Worm (Caenorhabditis elegans) whole organism, young adult: ENCODE results near the gene W01A11.1.

Experiments
- C17E4.6 ChIP-seq: fragments of 200-800 bp; sonication (Bioruptor generic); IDR thresholded peaks from 2 replicates; pipeline ENCODE4 v1.3.6; 2022; ENCODE audit warnings: missing genetic modification reagents, missing genetic modification characterization, missing compliant biosample characterization
- D2030.7 ChIP-seq: fragments of 200-800 bp; sonication (Bioruptor generic); IDR thresholded peaks from 2 replicates; pipeline ENCODE4 v1.3.6; 2022; ENCODE audit warnings: missing genetic modification reagents, missing genetic modification characterization, missing compliant biosample characterization
- F22D6.2 ChIP-seq: sonication (generic microtip); optimal IDR thresholded peaks from 2 replicates; lab custom pipeline; 2016; ENCODE audit warnings: mild to moderate bottlenecking, missing genetic modification characterization, missing compliant biosample characterization
- F33H1.4 ChIP-seq: fragments of 200-800 bp; sonication (Bioruptor generic); IDR thresholded peaks from 2 replicates; pipeline ENCODE4 v1.3.6; 2022; ENCODE audit warnings: missing genetic modification reagents, missing genetic modification characterization, missing compliant biosample characterization
- F37B4.10 ChIP-seq: fragments of 200-800 bp; sonication (Bioruptor generic); IDR thresholded peaks from 2 replicates; pipeline ENCODE4 v1.3.6; 2022; ENCODE audit warnings: missing genetic modification characterization, missing compliant biosample characterization
- F57A8.1 ChIP-seq: fragments of 200-800 bp; sonication (Bioruptor generic); optimal IDR thresholded peaks from 2 replicates; lab custom pipeline; 2018; ENCODE audit warnings: mild to moderate bottlenecking, missing genetic modification characterization, moderate library complexity, missing compliant biosample characterization
- F57C9.4 ChIP-seq: sonication (generic microtip); optimal IDR thresholded peaks from 2 replicates; lab custom pipeline; 2017; ENCODE audit warnings: mild to moderate bottlenecking, missing genetic modification characterization, missing compliant biosample characterization
- K11D2.4 ChIP-seq: fragments of 200-800 bp; sonication (Bioruptor generic); IDR thresholded peaks from 2 replicates; pipeline ENCODE4 v1.3.6; 2022; ENCODE audit warnings: missing genetic modification reagents, missing genetic modification characterization, missing compliant biosample characterization
- T07F8.4 ChIP-seq: sonication (generic microtip); optimal IDR thresholded peaks from 2 replicates; lab custom pipeline; 2016; ENCODE audit warnings: mild to moderate bottlenecking, missing genetic modification characterization, moderate library complexity, missing compliant biosample characterization
- T26A5.8 ChIP-seq: sonication (generic microtip); optimal IDR thresholded peaks from 2 replicates; lab custom pipeline; 2016; ENCODE audit warnings: missing genetic modification characterization, missing compliant biosample characterization
- Y53G8AR.9 ChIP-seq: fragments of 200-800 bp; sonication (Bioruptor generic); conservative IDR thresholded peaks from 2 replicates; pipeline ENCODE4 v1.3.6; 2022; ENCODE audit warnings: missing genetic modification reagents, missing genetic modification characterization, missing compliant biosample characterization
- Y67H2A.10 ChIP-seq: fragments of 200-800 bp; sonication (Bioruptor generic); conservative IDR thresholded peaks from 2 replicates; pipeline ENCODE4 v1.3.6; 2022; ENCODE audit warnings: missing genetic modification reagents, missing genetic modification characterization, missing compliant biosample characterization
- Y79H2A.3 ChIP-seq: fragments of 200-800 bp; sonication (Bioruptor generic); conservative IDR thresholded peaks from 2 replicates; pipeline ENCODE4 v1.3.6; 2022; ENCODE audit warnings: missing genetic modification reagents, missing genetic modification characterization, missing compliant biosample characterization
- ama-1 ChIP-seq, 3 experiments: fragments of 150-350 bp in 1 of 3; sonication (generic microtip) in 2 of 3; optimal IDR thresholded peaks; 2 replicates each; lab custom pipeline; 2014 to 2018; ENCODE audit warnings: missing biosample characterization in 2 of 3, missing genetic modification characterization in 2 of 3, missing genetic modification reagents in 2 of 3
- attf-3 ChIP-seq: fragments of 200-800 bp; sonication (Bioruptor generic); conservative IDR thresholded peaks from 2 replicates; pipeline ENCODE4 v1.3.6; 2022; ENCODE audit warnings: missing genetic modification reagents, missing genetic modification characterization, missing compliant biosample characterization
- bed-2 ChIP-seq: fragments of 200-800 bp; sonication (Bioruptor generic); IDR thresholded peaks from 2 replicates; pipeline ENCODE4 v1.3.6; 2022; ENCODE audit warnings: missing genetic modification reagents, missing genetic modification characterization, missing compliant biosample characterization
- ccch-3 ChIP-seq: fragments of 200-800 bp; sonication (Bioruptor generic); optimal IDR thresholded peaks from 2 replicates; lab custom pipeline; 2018; ENCODE audit warnings: mild to moderate bottlenecking, missing genetic modification characterization, missing compliant biosample characterization
- ceh-40 ChIP-seq: fragments of 200-800 bp; sonication (Bioruptor generic); IDR thresholded peaks from 2 replicates; pipeline ENCODE4 v1.3.6; 2022; ENCODE audit warnings: missing genetic modification characterization, missing compliant biosample characterization
- ceh-91 ChIP-seq: fragments of 200-800 bp; sonication (Bioruptor generic); IDR thresholded peaks from 2 replicates; pipeline ENCODE4 v1.3.6; 2022; ENCODE audit warnings: missing genetic modification reagents, missing genetic modification characterization, missing compliant biosample characterization
- dox-1 ChIP-seq: fragments of 200-800 bp; sonication (Bioruptor generic); IDR thresholded peaks from 2 replicates; pipeline ENCODE4 v1.3.6; 2022; ENCODE audit warnings: missing genetic modification reagents, missing genetic modification characterization, missing compliant biosample characterization
- efl-1 ChIP-seq: fragments of 150-350 bp; optimal IDR thresholded peaks from 2 replicates; lab custom pipeline; 2014; ENCODE audit warnings: missing biosample characterization, missing genetic modification reagents, missing genetic modification characterization
- him-1 ChIP-seq: sonication (generic microtip); optimal IDR thresholded peaks from 2 replicates; lab custom pipeline; 2016; ENCODE audit warnings: missing genotype, missing genetic modification reagents, missing genetic modification characterization, missing compliant biosample characterization
- hsf-1 ChIP-seq: fragments of 200-800 bp; sonication (Bioruptor generic); IDR thresholded peaks from 2 replicates; pipeline ENCODE4 v1.3.6; 2022; ENCODE audit warnings: missing genetic modification reagents, missing genetic modification characterization, missing compliant biosample characterization
- let-607 ChIP-seq, 2 experiments: fragments of 200-800 bp in 1 of 2; sonication (Bioruptor generic) in 1 of 2; sonication (generic microtip) in 1 of 2; optimal IDR thresholded peaks; 2 replicates each; lab custom pipeline; 2016 to 2018; ENCODE audit warnings: mild to moderate bottlenecking in 2 of 2, missing compliant biosample characterization in 2 of 2, missing genetic modification characterization in 2 of 2, moderate library complexity in 2 of 2, missing genotype in 1 of 2
- lin-40 ChIP-seq: sonication (generic microtip); optimal IDR thresholded peaks from 2 replicates; lab custom pipeline; 2016; ENCODE audit warnings: missing genetic modification characterization, mild to moderate bottlenecking, missing compliant biosample characterization, missing genotype, missing genetic modification reagents
- lsl-1 ChIP-seq: fragments of 200-800 bp; sonication (Bioruptor generic); optimal IDR thresholded peaks from 2 replicates; lab custom pipeline; 2018; ENCODE audit warnings: mild to moderate bottlenecking, missing genetic modification characterization, moderate library complexity, missing compliant biosample characterization
- madf-6 ChIP-seq: fragments of 200-800 bp; sonication (Bioruptor generic); IDR thresholded peaks from 2 replicates; pipeline ENCODE4 v1.3.6; 2022; ENCODE audit warnings: missing genetic modification reagents, missing genetic modification characterization, missing compliant biosample characterization
- madf-8 ChIP-seq: fragments of 200-800 bp; sonication (Bioruptor generic); conservative IDR thresholded peaks from 2 replicates; pipeline ENCODE4 v1.3.6; 2022; ENCODE audit warnings: missing genetic modification reagents, missing genetic modification characterization, missing compliant biosample characterization
- mes-4 ChIP-seq: sonication (generic microtip); optimal IDR thresholded peaks from 2 replicates; lab custom pipeline; 2016; ENCODE audit warnings: missing genotype, missing genetic modification characterization, missing compliant biosample characterization
- mxl-1 ChIP-seq: sonication (generic microtip); optimal IDR thresholded peaks from 2 replicates; lab custom pipeline; 2016; ENCODE audit warnings: missing genetic modification characterization, missing compliant biosample characterization
- nfyb-1 ChIP-seq: fragments of 200-800 bp; sonication (Bioruptor generic); IDR thresholded peaks from 2 replicates; pipeline ENCODE4 v1.3.6; 2022; ENCODE audit warnings: missing genetic modification reagents, missing genetic modification characterization, missing compliant biosample characterization
- pha-4 ChIP-seq: fragments of 150-350 bp; sonication (generic microtip); optimal IDR thresholded peaks from 2 replicates; lab custom pipeline; 2014; ENCODE audit warnings: missing biosample characterization, missing genetic modification reagents, missing genetic modification characterization
- rec-8 ChIP-seq, 2 experiments: sonication (generic microtip); optimal IDR thresholded peaks; 2 replicates each; lab custom pipeline; 2016; ENCODE audit warnings: mild to moderate bottlenecking in 2 of 2, missing genetic modification characterization in 2 of 2, missing genetic modification reagents in 2 of 2, missing genotype in 2 of 2, missing biosample characterization in 1 of 2, missing compliant biosample characterization in 1 of 2, moderate library complexity in 1 of 2
- repo-1 ChIP-seq: sonication (generic microtip); optimal IDR thresholded peaks from 2 replicates; lab custom pipeline; 2017; ENCODE audit warnings: mild to moderate bottlenecking, missing genetic modification characterization, missing compliant biosample characterization
- sdz-38 ChIP-seq: sonication (generic microtip); optimal IDR thresholded peaks from 2 replicates; lab custom pipeline; 2016; ENCODE audit warnings: missing genotype, missing genetic modification characterization, missing compliant biosample characterization
- snpc-1.3 ChIP-seq: sonication (generic microtip); optimal IDR thresholded peaks from 2 replicates; lab custom pipeline; 2017; ENCODE audit warnings: missing genetic modification characterization, mild to moderate bottlenecking, missing compliant biosample characterization, antibody characterized with exemption, moderate library complexity, missing genotype, missing genetic modification reagents; ENCODE audit not compliant: insufficient read depth
- snpc-3.4 ChIP-seq: sonication (generic microtip); optimal IDR thresholded peaks from 2 replicates; lab custom pipeline; 2017; ENCODE audit warnings: missing genetic modification characterization, mild to moderate bottlenecking, missing compliant biosample characterization, antibody characterized with exemption, moderate library complexity, missing genotype, missing genetic modification reagents
- somi-1 ChIP-seq: fragments of 200-800 bp; sonication (Bioruptor generic); optimal IDR thresholded peaks from 2 replicates; lab custom pipeline; 2018; ENCODE audit warnings: mild to moderate bottlenecking, missing genetic modification characterization, missing compliant biosample characterization
- tbx-9 ChIP-seq: sonication (generic microtip); optimal IDR thresholded peaks from 2 replicates; lab custom pipeline; 2016; ENCODE audit warnings: borderline replicate concordance, missing genetic modification characterization, inconsistent platforms, missing compliant biosample characterization
- xnd-1 ChIP-seq: sonication (generic microtip); optimal IDR thresholded peaks from 2 replicates; lab custom pipeline; 2016; ENCODE audit warnings: missing genotype, missing genetic modification reagents, missing genetic modification characterization, missing compliant biosample characterization
- ztf-26 ChIP-seq: sonication (generic microtip); optimal IDR thresholded peaks from 2 replicates; lab custom pipeline; 2017; ENCODE audit warnings: missing genetic modification characterization, missing compliant biosample characterization

The W01A11.1 gene

ce11 chrV:6517305-6518224 is 18.5 kb downstream of the W01A11.1 start:
- no peak for TF ChIP-seq bed-2 (GFP tag; lab: Robert Waterston, UW)
- no peak for TF ChIP-seq nfyb-1
- TF ChIP-seq ceh-40, result no peak
- TF ChIP-seq let-607 (tag; optimal IDR thresholded peaks at IDR 0.05; lab: Kevin White, UChicago), result no peak
- TF ChIP-seq ama-1 (optimal IDR thresholded peaks at IDR 0.05; lab: Kevin White, UChicago), result no peak
- TF ChIP-seq ama-1 (GFP tag; optimal IDR thresholded peaks at IDR 0.05; lab: Kevin White, UChicago), result no peak
- no peak for TF ChIP-seq C17E4.6 (GFP tag; lab: Robert Waterston, UW)
- 0 out of 2 replicates have a peak, but pooled peaks have one; percentile 23 for TF ChIP-seq D2030.7 (GFP tag; lab: Robert Waterston, UW)
- TF ChIP-seq lin-40 (tag; lab: Kevin White, UChicago), result peak; percentile 29
- peak; percentile 63 for TF ChIP-seq efl-1 (GFP tag; lab: Kevin White, UChicago)
- TF ChIP-seq attf-3 (GFP tag; lab: Robert Waterston, UW), result no peak
- TF ChIP-seq snpc-3.4 (tag; lab: Kevin White, UChicago), result no peak
- peak; percentile 54 for TF ChIP-seq xnd-1 (tag; lab: Kevin White, UChicago)
- TF ChIP-seq K11D2.4 (GFP tag; lab: Robert Waterston, UW), result peak; percentile 35; the same call in 1 of the 2 replicates
- TF ChIP-seq Y79H2A.3 (GFP tag; lab: Robert Waterston, UW), result no peak
- peak; percentile 1 for TF ChIP-seq F22D6.2 (tag; lab: Kevin White, UChicago)
- peak; percentile 3 for TF ChIP-seq somi-1
- no peak for TF ChIP-seq Y53G8AR.9 (GFP tag; lab: Robert Waterston, UW)
- TF ChIP-seq lsl-1 (GFP tag; lab: Kevin White, UChicago), result peak; percentile 76
- peak; percentile 36 for TF ChIP-seq him-1 (tag; lab: Kevin White, UChicago)
- no peak for TF ChIP-seq dox-1
- no peak for TF ChIP-seq mes-4
- no peak for TF ChIP-seq snpc-1.3 (tag; lab: Kevin White, UChicago)
- 0 out of 2 replicates have a peak, but pooled peaks have one; percentile 15 for TF ChIP-seq ceh-91
- peak; percentile 75 for TF ChIP-seq F33H1.4 (GFP tag; lab: Robert Waterston, UW)
- no peak for TF ChIP-seq mxl-1 (tag; lab: Kevin White, UChicago)
- no peak for TF ChIP-seq hsf-1 (GFP tag; lab: Robert Waterston, UW)
- TF ChIP-seq pha-4, result peak; percentile 42
- TF ChIP-seq T07F8.4, result no peak
- TF ChIP-seq ztf-26 (tag; lab: Kevin White, UChicago), result peak; percentile 1
- no peak for TF ChIP-seq T26A5.8 (tag; lab: Kevin White, UChicago)
- TF ChIP-seq F57A8.1 (GFP tag; lab: Kevin White, UChicago), result no peak
- TF ChIP-seq madf-6, result peak; percentile 67; the same call in 1 of the 2 replicates
- peak; percentile 46 for TF ChIP-seq madf-8 (GFP tag; lab: Robert Waterston, UW)
- no peak for TF ChIP-seq Y67H2A.10 (GFP tag; lab: Robert Waterston, UW)

ce11 chrV:6518225-6518396 is 19.1 kb downstream of the W01A11.1 start, which contains the start of gene F46E10.3:
Gene F46E10.3, plus strand, starts transcription at chrV:6518297.
- TF ChIP-seq sdz-38 (tag; lab: Kevin White, UChicago) (no peak), ccch-3 (GFP tag; lab: Kevin White, UChicago) (no peak), rec-8 (tag; optimal IDR thresholded peaks at IDR 0.05; lab: Kevin White, UChicago) (no peak), lsl-1 (GFP tag; lab: Kevin White, UChicago) (no peak), madf-8 (GFP tag; lab: Robert Waterston, UW) (no peak), F57C9.4 (tag; lab: Kevin White, UChicago) (no peak), tbx-9 (tag; lab: Kevin White, UChicago) (no peak), repo-1 (tag; lab: Kevin White, UChicago) (no peak), F37B4.10 (GFP tag; lab: Robert Waterston, UW) (no peak)
- TF ChIP-seq, all 124 proteins: peak for 0
